Fruit fly (Drosophila melanogaster) whole organism, embryonic: ENCODE measurements around the gene Cyp28d2.

Experiments used
- Antp ChIP-seq: fragments of 200-800 bp; sonication (Bioruptor generic); optimal IDR thresholded peaks from 3 replicates; lab custom pipeline; 2016; ENCODE audit warnings: missing biosample characterization, missing genetic modification characterization
- C15 ChIP-seq: fragments of 200-800 bp; sonication (Bioruptor generic); IDR thresholded peaks from 3 replicates; pipeline ENCODE4 v1.3.6; 2022; ENCODE audit warnings: missing biosample characterization, missing genetic modification characterization
- CG11696 ChIP-seq: fragments of 200-800 bp; sonication (Bioruptor generic); IDR thresholded peaks from 2 replicates; pipeline ENCODE4 v1.3.6; 2022; ENCODE audit warnings: missing biosample characterization, missing genetic modification characterization
- CG1603 ChIP-seq: fragments of 200-800 bp; sonication (Bioruptor generic); optimal IDR thresholded peaks from 2 replicates; lab custom pipeline; 2019; ENCODE audit warnings: missing biosample characterization, mild to moderate bottlenecking, missing genetic modification characterization, moderate library complexity
- CG16815 ChIP-seq: fragments of 200-800 bp; sonication (Bioruptor generic); optimal IDR thresholded peaks from 3 replicates; lab custom pipeline; 2017; ENCODE audit warnings: missing biosample characterization, mild to moderate bottlenecking, missing genetic modification characterization
- CG1832 ChIP-seq: fragments of 200-800 bp; sonication (Bioruptor generic); optimal IDR thresholded peaks from 2 replicates; lab custom pipeline; 2017; ENCODE audit warnings: missing biosample characterization, mild to moderate bottlenecking, missing genetic modification characterization, inconsistent platforms
- CG18619 ChIP-seq: fragments of 200-800 bp; sonication (Bioruptor generic); optimal IDR thresholded peaks from 3 replicates; lab custom pipeline; 2017; ENCODE audit warnings: missing biosample characterization, mild to moderate bottlenecking, missing genetic modification characterization
- CG32772 ChIP-seq: fragments of 200-800 bp; sonication (Bioruptor generic); IDR thresholded peaks from 2 replicates; pipeline ENCODE4 v1.3.6; 2022; ENCODE audit warnings: missing biosample characterization, missing genetic modification characterization
- CG3726 ChIP-seq: fragments of 200-800 bp; sonication (Bioruptor generic); IDR thresholded peaks from 3 replicates; pipeline ENCODE4, ENCODE4 v1.3.6; 2022; ENCODE audit warnings: missing biosample characterization, missing genetic modification characterization
- CG4282 ChIP-seq: fragments of 200-800 bp; sonication (Bioruptor generic); optimal IDR thresholded peaks from 2 replicates; lab custom pipeline; 2016; ENCODE audit warnings: missing biosample characterization, missing genetic modification characterization
- CG4328 ChIP-seq: fragments of 200-800 bp; sonication (Bioruptor generic); optimal IDR thresholded peaks from 3 replicates; lab custom pipeline; 2017; ENCODE audit warnings: missing biosample characterization, missing genetic modification reagents, missing genetic modification characterization
- CG7271 ChIP-seq: fragments of 200-800 bp; sonication (Bioruptor generic); optimal IDR thresholded peaks from 2 replicates; lab custom pipeline; 2018; ENCODE audit warnings: missing biosample characterization, mild to moderate bottlenecking, missing genetic modification characterization, moderate library complexity
- CG7786 ChIP-seq: fragments of 200-800 bp; sonication (Bioruptor generic); optimal IDR thresholded peaks from 2 replicates; lab custom pipeline; 2016; ENCODE audit warnings: missing biosample characterization, missing genetic modification characterization
- CG7839 ChIP-seq: fragments of 200-800 bp; sonication (Bioruptor generic); optimal IDR thresholded peaks from 3 replicates; lab custom pipeline; 2018; ENCODE audit warnings: missing biosample characterization, mild to moderate bottlenecking, missing genetic modification characterization, moderate library complexity
- CG7987 ChIP-seq: fragments of 200-800 bp; sonication (Bioruptor generic); optimal IDR thresholded peaks from 2 replicates; lab custom pipeline; 2018; ENCODE audit warnings: missing biosample characterization, mild to moderate bottlenecking, missing genetic modification characterization, moderate library complexity
- CG9437 ChIP-seq: fragments of 200-800 bp; sonication (Bioruptor generic); optimal IDR thresholded peaks from 2 replicates; lab custom pipeline; 2018; ENCODE audit warnings: missing biosample characterization, mild to moderate bottlenecking, missing genetic modification characterization
- CG9609 ChIP-seq: fragments of 200-800 bp; sonication (Bioruptor generic); optimal IDR thresholded peaks from 3 replicates; lab custom pipeline; 2016; ENCODE audit warnings: missing biosample characterization, missing genetic modification characterization
- CG9932 ChIP-seq: fragments of 200-800 bp; sonication (Bioruptor generic); IDR thresholded peaks from 2 replicates; pipeline ENCODE4 v1.3.6; 2022; ENCODE audit warnings: missing biosample characterization, missing genetic modification characterization
- HLH3B ChIP-seq: fragments of 200-800 bp; sonication (Bioruptor generic); IDR thresholded peaks from 2 replicates; pipeline ENCODE4 v1.3.6; 2022; ENCODE audit warnings: missing biosample characterization, missing genetic modification characterization
- Hmr ChIP-seq: fragments of 200-800 bp; sonication (Bioruptor generic); optimal IDR thresholded peaks from 3 replicates; lab custom pipeline; 2017; ENCODE audit warnings: mild to moderate bottlenecking, missing biosample characterization, missing genetic modification reagents, missing genetic modification characterization
- Meics ChIP-seq: fragments of 200-800 bp; sonication (Bioruptor generic); optimal IDR thresholded peaks from 2 replicates; lab custom pipeline; 2017; ENCODE audit warnings: missing biosample characterization, mild to moderate bottlenecking, missing genetic modification characterization
- Oaz ChIP-seq: fragments of 200-800 bp; sonication (Bioruptor generic); IDR thresholded peaks from 2 replicates; pipeline ENCODE4 v1.3.6; 2022; ENCODE audit warnings: missing biosample characterization, missing genetic modification characterization
- Ptx1 ChIP-seq: fragments of 200-800 bp; sonication (Bioruptor generic); IDR thresholded peaks from 2 replicates; pipeline ENCODE4 v1.3.6; 2022; ENCODE audit warnings: missing biosample characterization, missing genetic modification characterization
- Rfx ChIP-seq: fragments of 200-800 bp; sonication (Bioruptor generic); IDR thresholded peaks from 2 replicates; pipeline ENCODE4 v1.3.6; 2022; ENCODE audit warnings: missing biosample characterization, missing genetic modification characterization
- Stat92E ChIP-seq, 3 experiments: fragments of >200 bp in 2 of 3; fragments of 200-800 bp in 1 of 3; sonication (Bioruptor generic) in 1 of 3; optimal IDR thresholded peaks; 2 replicates each; lab custom pipeline; 2017 to 2019; ENCODE audit warnings: missing biosample characterization in 3 of 3, missing genetic modification characterization in 3 of 3, mild to moderate bottlenecking in 1 of 3, moderate library complexity in 1 of 3
- YL-1 ChIP-seq: fragments of 200-800 bp; sonication (Bioruptor generic); optimal IDR thresholded peaks from 3 replicates; lab custom pipeline; 2017; ENCODE audit warnings: missing biosample characterization, mild to moderate bottlenecking, missing genetic modification characterization
- abd-A ChIP-seq: fragments of 200-800 bp; sonication (Bioruptor generic); optimal IDR thresholded peaks from 3 replicates; lab custom pipeline; 2019; ENCODE audit warnings: missing biosample characterization, mild to moderate bottlenecking, missing genetic modification characterization, moderate library complexity
- ase ChIP-seq: fragments of 200-800 bp; sonication (Bioruptor generic); IDR thresholded peaks from 3 replicates; pipeline ENCODE4 v1.3.6; 2022; ENCODE audit warnings: missing biosample characterization, missing genetic modification characterization
- ci ChIP-seq: fragments of 200-800 bp; sonication (Bioruptor generic); IDR thresholded peaks from 3 replicates; pipeline ENCODE4 v1.3.6; 2022; ENCODE audit warnings: missing biosample characterization, missing genetic modification characterization
- corto ChIP-seq: fragments of 200-800 bp; sonication (Bioruptor generic); optimal IDR thresholded peaks from 2 replicates; lab custom pipeline; 2016; ENCODE audit warnings: missing biosample characterization, mild to moderate bottlenecking, missing genetic modification characterization, moderate library complexity
- dati ChIP-seq: fragments of 200-800 bp; sonication (Bioruptor generic); IDR thresholded peaks from 2 replicates; pipeline ENCODE4 v1.3.6; 2022; ENCODE audit warnings: missing biosample characterization, missing genetic modification characterization
- dmrt11E ChIP-seq: fragments of 200-800 bp; sonication (Bioruptor generic); optimal IDR thresholded peaks from 3 replicates; lab custom pipeline; 2018; ENCODE audit warnings: missing biosample characterization, mild to moderate bottlenecking, missing genetic modification characterization, moderate library complexity
- dmrt99B ChIP-seq: fragments of 200-800 bp; sonication (Bioruptor generic); optimal IDR thresholded peaks from 2 replicates; lab custom pipeline; 2018; ENCODE audit warnings: missing biosample characterization, mild to moderate bottlenecking, missing genetic modification characterization, moderate library complexity
- exex ChIP-seq: fragments of 200-800 bp; sonication (Bioruptor generic); optimal IDR thresholded peaks from 4 replicates; lab custom pipeline; 2018; ENCODE audit warnings: missing biosample characterization, mild to moderate bottlenecking, missing genetic modification characterization, moderate library complexity
- fru ChIP-seq: fragments of >200 bp; optimal IDR thresholded peaks from 2 replicates; lab custom pipeline; 2017
- gsb ChIP-seq: fragments of 200-800 bp; sonication (Bioruptor generic); IDR thresholded peaks from 2 replicates; pipeline ENCODE4 v1.3.6; 2022; ENCODE audit warnings: missing biosample characterization, missing genetic modification characterization
- ham ChIP-seq: fragments of 200-800 bp; sonication (Bioruptor generic); IDR thresholded peaks from 2 replicates; pipeline ENCODE4 v1.3.6; 2022; ENCODE audit warnings: missing biosample characterization, missing genetic modification characterization
- lab ChIP-seq: fragments of 200-800 bp; sonication (Bioruptor generic); optimal IDR thresholded peaks from 3 replicates; lab custom pipeline; 2017; ENCODE audit warnings: missing biosample characterization, missing genetic modification characterization, mild to moderate bottlenecking, moderate library complexity, missing genetic modification reagents
- lov ChIP-seq, 2 experiments: fragments of 200-800 bp in 1 of 2; fragments of >200 bp in 1 of 2; sonication (Bioruptor generic) in 1 of 2; IDR thresholded peaks in 1 of 2; optimal IDR thresholded peaks in 1 of 2; 2 replicates in 1 of 2; 3 replicates in 1 of 2; pipeline versions ENCODE4 v1.3.6 to Lab custom; 2017 to 2022; ENCODE audit warnings: missing biosample characterization in 1 of 2, missing genetic modification characterization in 1 of 2
- nmo ChIP-seq: fragments of 200-800 bp; sonication (Bioruptor generic); optimal IDR thresholded peaks from 2 replicates; lab custom pipeline; 2018; ENCODE audit warnings: missing biosample characterization, mild to moderate bottlenecking, missing genetic modification characterization, moderate library complexity
- oc ChIP-seq: fragments of 200-800 bp; sonication (Bioruptor generic); optimal IDR thresholded peaks from 2 replicates; lab custom pipeline; 2018; ENCODE audit warnings: missing biosample characterization, mild to moderate bottlenecking, missing genetic modification characterization, moderate library complexity
- pros ChIP-seq: fragments of 200-800 bp; sonication (Bioruptor generic); optimal IDR thresholded peaks from 3 replicates; lab custom pipeline; 2019; ENCODE audit warnings: missing biosample characterization, mild to moderate bottlenecking, missing genetic modification characterization, moderate library complexity
- sd ChIP-seq: fragments of 200-800 bp; sonication (Bioruptor generic); optimal IDR thresholded peaks from 3 replicates; lab custom pipeline; 2018; ENCODE audit warnings: missing biosample characterization, mild to moderate bottlenecking, missing genetic modification characterization, moderate library complexity
- seq ChIP-seq: fragments of 200-800 bp; sonication (Bioruptor generic); IDR thresholded peaks from 2 replicates; pipeline ENCODE4 v1.3.6; 2022; ENCODE audit warnings: missing biosample characterization, missing genetic modification characterization
- slbo ChIP-seq: fragments of 200-800 bp; sonication (Bioruptor generic); IDR thresholded peaks from 2 replicates; pipeline ENCODE4 v1.3.6; 2022; ENCODE audit warnings: missing biosample characterization, missing genetic modification characterization
- sug ChIP-seq: fragments of 200-800 bp; optimal IDR thresholded peaks from 2 replicates; lab custom pipeline; 2019; ENCODE audit warnings: missing biosample characterization, mild to moderate bottlenecking, missing genetic modification characterization, moderate library complexity
- unpg ChIP-seq: fragments of 200-800 bp; sonication (Bioruptor generic); optimal IDR thresholded peaks from 3 replicates; lab custom pipeline; 2018; ENCODE audit warnings: missing biosample characterization, mild to moderate bottlenecking, missing genetic modification characterization, moderate library complexity
- zf30C ChIP-seq: fragments of 200-800 bp; sonication (Bioruptor generic); optimal IDR thresholded peaks from 3 replicates; lab custom pipeline; 2018; ENCODE audit warnings: missing biosample characterization, mild to moderate bottlenecking, missing genetic modification characterization
- zfh1 ChIP-seq: fragments of 200-800 bp; sonication (Bioruptor generic); IDR thresholded peaks from 3 replicates; pipeline ENCODE4 v1.3.6; 2022; ENCODE audit warnings: missing biosample characterization, missing genetic modification characterization

Gene Cyp28d2

DNA sequence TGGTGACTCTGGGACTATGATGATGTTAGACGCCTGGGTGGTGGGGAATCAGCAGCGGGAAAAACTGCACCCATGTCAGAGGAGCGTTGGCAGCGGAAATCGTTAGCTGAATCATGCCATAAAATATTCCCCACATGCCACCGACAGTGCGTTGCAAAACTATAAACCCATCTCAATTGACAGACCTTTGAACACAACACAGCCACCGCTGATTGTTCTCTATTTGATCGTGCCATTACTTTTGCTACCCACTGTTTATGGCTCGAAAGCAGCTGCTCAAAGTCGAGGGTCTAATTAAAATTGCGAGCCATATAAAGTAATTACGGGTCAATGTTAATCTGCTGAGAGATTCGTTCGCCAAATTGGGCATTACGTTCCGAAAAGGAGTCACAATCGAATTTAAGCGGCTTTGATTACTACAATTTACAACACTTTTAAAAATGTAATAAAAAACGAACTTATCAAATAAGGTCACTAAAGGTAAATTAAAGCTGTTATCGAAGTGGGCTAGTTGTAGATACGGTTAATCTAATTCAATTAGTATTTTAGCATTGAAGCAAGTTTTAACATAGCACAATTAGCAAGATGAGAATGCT is 17.8 kb downstream of the Cyp28d2 start (continued):
- TF ChIP-seq Hmr (GFP tag; lab: Kevin White, UChicago) (peak; percentile 5), lov (optimal IDR thresholded peaks at IDR 0.05; lab: Kevin White, UChicago) (no peak), lov (GFP tag; IDR thresholded peaks at IDR 0.05; lab: Robert Waterston, UW) (no peak), gsb (GFP tag; lab: Robert Waterston, UW) (no peak), CG4328 (GFP tag; lab: Kevin White, UChicago) (no peak), CG4282 (GFP tag; lab: Kevin White, UChicago) (no peak), dmrt99B (tag; lab: Kevin White, UChicago) (no peak), Stat92E (GFP tag; optimal IDR thresholded peaks at IDR 0.05; lab: Kevin White, UChicago) (no peak), oc (tag; lab: Kevin White, UChicago) (no peak), Meics (GFP tag; lab: Kevin White, UChicago) (peak; percentile 34), ham (GFP tag; lab: Robert Waterston, UW) (0 out of 2 replicates have a peak, but pooled peaks have one; percentile 13), zfh1 (GFP tag; lab: Robert Waterston, UW) (0 out of 3 replicates have a peak, but pooled peaks have one; percentile 24), Oaz (GFP tag; lab: Robert Waterston, UW) (no peak), dati (GFP tag; lab: Robert Waterston, UW) (no peak), CG16815 (no peak), nmo (no peak), sd (peak; percentile 43), CG7786 (GFP tag; lab: Kevin White, UChicago) (peak; percentile 2), CG9932 (GFP tag; lab: Robert Waterston, UW) (peak; percentile 56), CG18619 (GFP tag; lab: Kevin White, UChicago) (no peak), unpg (peak; percentile 7), CG9437 (GFP tag; lab: Kevin White, UChicago) (no peak), Antp (GFP tag; lab: Kevin White, UChicago) (peak; percentile 10), seq (GFP tag; lab: Robert Waterston, UW) (no peak), CG7987 (GFP tag; lab: Kevin White, UChicago) (no peak), CG1603 (tag; lab: Kevin White, UChicago) (no peak), CG3726 (GFP tag; lab: Robert Waterston, UW) (no peak), ci (GFP tag; lab: Robert Waterston, UW) (0 out of 3 replicates have a peak, but pooled peaks have one; percentile 44), Ptx1 (GFP tag; lab: Robert Waterston, UW) (no peak), Rfx (GFP tag; lab: Robert Waterston, UW) (peak; percentile 67), CG7271 (tag; lab: Kevin White, UChicago) (no peak), lab (GFP tag; lab: Kevin White, UChicago) (peak; percentile 28), CG11696 (GFP tag; lab: Robert Waterston, UW) (0 out of 2 replicates have a peak, but pooled peaks have one; percentile 6), ase (GFP tag; lab: Robert Waterston, UW) (no peak), HLH3B (GFP tag; lab: Robert Waterston, UW) (0 out of 2 replicates have a peak, but pooled peaks have one; percentile 35), C15 (GFP tag; lab: Robert Waterston, UW) (no peak), fru (lab: Kevin White, UChicago) (no peak), CG9609 (GFP tag; lab: Kevin White, UChicago) (no peak), pros (GFP tag; lab: Kevin White, UChicago) (no peak), dmrt11E (no peak), YL-1 (no peak), CG7839 (tag; lab: Kevin White, UChicago) (peak; percentile 11), exex (tag; lab: Kevin White, UChicago) (peak; percentile 95), abd-A (tag; lab: Kevin White, UChicago) (peak; percentile 3), slbo (GFP tag; lab: Robert Waterston, UW) (peak; percentile 53), CG32772 (peak; percentile 29; the same call in 1 of the 2 replicates), CG1832 (GFP tag; lab: Kevin White, UChicago) (no peak), corto (no peak), sug (tag; lab: Kevin White, UChicago) (peak; percentile 38), zf30C (GFP tag; lab: Kevin White, UChicago) (no peak)
